Worm (Caenorhabditis elegans) whole organism, young adult: ENCODE results near the gene ZK809.5.
A peak's percentile ranks its signal among the peaks of the same experiment; 100 is the strongest.

Experiments used
- B0019.2 ChIP-seq: fragments of 200-800 bp; sonication (Bioruptor generic); conservative IDR thresholded peaks from 2 replicates; pipeline ENCODE4 v1.3.6; 2022; ENCODE audit warnings: missing genetic modification reagents, missing genetic modification characterization, missing compliant biosample characterization
- B0035.1 ChIP-seq: sonication (generic microtip); optimal IDR thresholded peaks from 2 replicates; lab custom pipeline; 2016; ENCODE audit warnings: missing genetic modification characterization, mild to moderate bottlenecking, missing compliant biosample characterization, missing genotype, missing genetic modification reagents
- B0336.3 ChIP-seq: fragments of 200-800 bp; sonication (Bioruptor generic); IDR thresholded peaks from 2 replicates; pipeline ENCODE4 v1.3.6; 2022; ENCODE audit warnings: missing genetic modification characterization, missing compliant biosample characterization
- F55B11.4 ChIP-seq: sonication (generic microtip); optimal IDR thresholded peaks from 2 replicates; lab custom pipeline; 2016; ENCODE audit warnings: missing compliant biosample characterization, missing genetic modification characterization, borderline replicate concordance; ENCODE audit not compliant: insufficient read depth
- Y56A3A.18 ChIP-seq: fragments of 200-800 bp; sonication (Bioruptor generic); IDR thresholded peaks from 2 replicates; pipeline ENCODE4 v1.3.6; 2022; ENCODE audit warnings: missing genetic modification reagents, missing genetic modification characterization, missing compliant biosample characterization
- Y95B8A.8 ChIP-seq: fragments of 200-800 bp; sonication (Bioruptor generic); IDR thresholded peaks from 2 replicates; pipeline ENCODE4 v1.3.6; 2022; ENCODE audit warnings: missing genetic modification reagents, missing genetic modification characterization, missing compliant biosample characterization
- ZK185.1 ChIP-seq: sonication (generic microtip); optimal IDR thresholded peaks from 2 replicates; lab custom pipeline; 2016; ENCODE audit warnings: mild to moderate bottlenecking, missing genetic modification characterization, missing compliant biosample characterization; ENCODE audit not compliant: poor library complexity, severe bottlenecking
- aptf-2 ChIP-seq: fragments of 200-800 bp; sonication (Bioruptor generic); conservative IDR thresholded peaks from 2 replicates; pipeline ENCODE4 v1.3.6; 2022; ENCODE audit warnings: missing genetic modification reagents, missing genetic modification characterization, missing compliant biosample characterization
- atf-7 ChIP-seq: sonication (generic microtip); optimal IDR thresholded peaks from 2 replicates; lab custom pipeline; 2017; ENCODE audit warnings: mild to moderate bottlenecking, missing genetic modification characterization, missing compliant biosample characterization
- attf-3 ChIP-seq: fragments of 200-800 bp; sonication (Bioruptor generic); conservative IDR thresholded peaks from 2 replicates; pipeline ENCODE4 v1.3.6; 2022; ENCODE audit warnings: missing genetic modification reagents, missing genetic modification characterization, missing compliant biosample characterization
- attf-5 ChIP-seq: fragments of 200-800 bp; sonication (Bioruptor generic); optimal IDR thresholded peaks from 2 replicates; lab custom pipeline; 2018; ENCODE audit warnings: mild to moderate bottlenecking, missing genetic modification characterization, missing compliant biosample characterization
- attf-6 ChIP-seq: fragments of 200-800 bp; sonication (Bioruptor generic); IDR thresholded peaks from 2 replicates; pipeline ENCODE4 v1.3.6; 2022; ENCODE audit warnings: missing genetic modification reagents, missing genetic modification characterization, missing compliant biosample characterization
- bed-2 ChIP-seq: fragments of 200-800 bp; sonication (Bioruptor generic); IDR thresholded peaks from 2 replicates; pipeline ENCODE4 v1.3.6; 2022; ENCODE audit warnings: missing genetic modification reagents, missing genetic modification characterization, missing compliant biosample characterization
- cebp-1 ChIP-seq, 2 experiments: fragments of 200-800 bp in 1 of 2; sonication (Bioruptor generic) in 1 of 2; sonication (generic microtip) in 1 of 2; IDR thresholded peaks in 1 of 2; optimal IDR thresholded peaks in 1 of 2; 2 replicates each; pipeline versions ENCODE4 v1.3.6 to Lab custom; 2017 to 2022; ENCODE audit warnings: missing compliant biosample characterization in 2 of 2, missing genetic modification characterization in 2 of 2, mild to moderate bottlenecking in 1 of 2, missing genetic modification reagents in 1 of 2, moderate library complexity in 1 of 2
- ceh-27 ChIP-seq: fragments of 200-800 bp; sonication (Bioruptor generic); optimal IDR thresholded peaks from 2 replicates; lab custom pipeline; 2018; ENCODE audit warnings: mild to moderate bottlenecking, missing genetic modification characterization, moderate library complexity, missing compliant biosample characterization
- ceh-91 ChIP-seq: fragments of 200-800 bp; sonication (Bioruptor generic); IDR thresholded peaks from 2 replicates; pipeline ENCODE4 v1.3.6; 2022; ENCODE audit warnings: missing genetic modification reagents, missing genetic modification characterization, missing compliant biosample characterization
- dox-1 ChIP-seq: fragments of 200-800 bp; sonication (Bioruptor generic); IDR thresholded peaks from 2 replicates; pipeline ENCODE4 v1.3.6; 2022; ENCODE audit warnings: missing genetic modification reagents, missing genetic modification characterization, missing compliant biosample characterization
- dpff-1 ChIP-seq: sonication (generic microtip); optimal IDR thresholded peaks from 2 replicates; lab custom pipeline; 2017; ENCODE audit warnings: mild to moderate bottlenecking, missing genetic modification characterization, missing compliant biosample characterization
- egl-44 ChIP-seq: fragments of 200-800 bp; sonication (Bioruptor generic); IDR thresholded peaks from 2 replicates; pipeline ENCODE4 v1.3.6; 2022; ENCODE audit warnings: missing genetic modification reagents, missing genetic modification characterization, missing compliant biosample characterization
- egrh-3 ChIP-seq: fragments of 200-800 bp; sonication (Bioruptor generic); IDR thresholded peaks from 2 replicates; pipeline ENCODE4 v1.3.6; 2022; ENCODE audit warnings: missing genetic modification reagents, missing genetic modification characterization, missing compliant biosample characterization
- ekl-4 ChIP-seq: fragments of 200-800 bp; sonication (Bioruptor generic); IDR thresholded peaks from 2 replicates; pipeline ENCODE4 v1.3.6; 2022; ENCODE audit warnings: missing genetic modification reagents, missing genetic modification characterization, missing compliant biosample characterization
- ets-4 ChIP-seq: fragments of 200-800 bp; sonication (Bioruptor generic); optimal IDR thresholded peaks from 2 replicates; lab custom pipeline; 2018; ENCODE audit warnings: mild to moderate bottlenecking, missing genetic modification characterization, missing compliant biosample characterization
- fkh-3 ChIP-seq: sonication (generic microtip); optimal IDR thresholded peaks from 2 replicates; lab custom pipeline; 2016; ENCODE audit warnings: mild to moderate bottlenecking, missing genetic modification characterization, missing compliant biosample characterization
- hmg-1.2 ChIP-seq: fragments of 200-800 bp; sonication (Bioruptor generic); IDR thresholded peaks from 2 replicates; pipeline ENCODE4 v1.3.6; 2022; ENCODE audit warnings: missing genetic modification reagents, missing genetic modification characterization, missing compliant biosample characterization
- hmg-20 ChIP-seq: fragments of 200-800 bp; sonication (Bioruptor generic); IDR thresholded peaks from 2 replicates; pipeline ENCODE4 v1.3.6; 2022; ENCODE audit warnings: missing genetic modification reagents, missing genetic modification characterization, missing compliant biosample characterization
- let-607 ChIP-seq, 2 experiments: fragments of 200-800 bp in 1 of 2; sonication (Bioruptor generic) in 1 of 2; sonication (generic microtip) in 1 of 2; optimal IDR thresholded peaks; 2 replicates each; lab custom pipeline; 2016 to 2018; ENCODE audit warnings: mild to moderate bottlenecking in 2 of 2, missing compliant biosample characterization in 2 of 2, missing genetic modification characterization in 2 of 2, moderate library complexity in 2 of 2, missing genotype in 1 of 2
- lin-35 ChIP-seq, 3 experiments: fragments of 150-350 bp in 2 of 3; sonication (generic microtip) in 1 of 3; optimal IDR thresholded peaks; 2 replicates each; lab custom pipeline; 2014 to 2018; ENCODE audit warnings: missing biosample characterization in 3 of 3, missing genetic modification characterization in 3 of 3, missing genetic modification reagents in 3 of 3
- lin-40 ChIP-seq: sonication (generic microtip); optimal IDR thresholded peaks from 2 replicates; lab custom pipeline; 2016; ENCODE audit warnings: missing genetic modification characterization, mild to moderate bottlenecking, missing compliant biosample characterization, missing genotype, missing genetic modification reagents
- madf-10 ChIP-seq: sonication (generic microtip); optimal IDR thresholded peaks from 2 replicates; lab custom pipeline; 2016; ENCODE audit warnings: mild to moderate bottlenecking, missing genetic modification characterization, missing compliant biosample characterization
- madf-3 ChIP-seq: fragments of 200-800 bp; sonication (Bioruptor generic); IDR thresholded peaks from 2 replicates; pipeline ENCODE4 v1.3.6; 2022; ENCODE audit warnings: missing genetic modification reagents, missing genetic modification characterization, missing compliant biosample characterization
- mcd-1 ChIP-seq: fragments of 200-800 bp; sonication (Bioruptor generic); IDR thresholded peaks from 2 replicates; pipeline ENCODE4 v1.3.6; 2022; ENCODE audit warnings: missing genetic modification reagents, missing genetic modification characterization, missing compliant biosample characterization
- mxl-1 ChIP-seq: sonication (generic microtip); optimal IDR thresholded peaks from 2 replicates; lab custom pipeline; 2016; ENCODE audit warnings: missing genetic modification characterization, missing compliant biosample characterization
- nhr-120 ChIP-seq: fragments of 200-800 bp; sonication (Bioruptor generic); IDR thresholded peaks from 2 replicates; pipeline ENCODE4 v1.3.6; 2022; ENCODE audit warnings: missing genetic modification characterization, missing compliant biosample characterization
- nhr-80 ChIP-seq: sonication (generic microtip); optimal IDR thresholded peaks from 2 replicates; lab custom pipeline; 2016; ENCODE audit warnings: missing genetic modification characterization, missing compliant biosample characterization
- nhr-90 ChIP-seq: sonication (generic microtip); optimal IDR thresholded peaks from 2 replicates; lab custom pipeline; 2016; ENCODE audit warnings: missing genotype, mild to moderate bottlenecking, missing genetic modification characterization, missing compliant biosample characterization
- rec-8 ChIP-seq, 2 experiments: sonication (generic microtip); optimal IDR thresholded peaks; 2 replicates each; lab custom pipeline; 2016; ENCODE audit warnings: mild to moderate bottlenecking in 2 of 2, missing genetic modification characterization in 2 of 2, missing genetic modification reagents in 2 of 2, missing genotype in 2 of 2, missing biosample characterization in 1 of 2, missing compliant biosample characterization in 1 of 2, moderate library complexity in 1 of 2
- repo-1 ChIP-seq: sonication (generic microtip); optimal IDR thresholded peaks from 2 replicates; lab custom pipeline; 2017; ENCODE audit warnings: mild to moderate bottlenecking, missing genetic modification characterization, missing compliant biosample characterization
- snpc-4 ChIP-seq, 5 experiments: fragments of 150-350 bp in 1 of 5; sonication (generic microtip) in 4 of 5; optimal IDR thresholded peaks; 2 replicates each; lab custom pipeline; 2014 to 2018; ENCODE audit warnings: missing genetic modification characterization in 5 of 5, missing biosample characterization in 3 of 5, antibody characterized with exemption in 2 of 5, mild to moderate bottlenecking in 2 of 5, missing compliant biosample characterization in 2 of 5, missing genotype in 2 of 5, moderate library complexity in 2 of 5, missing genetic modification reagents in 1 of 5
- tbp1 ChIP-seq: fragments of 200-800 bp; sonication (Bioruptor generic); optimal IDR thresholded peaks from 2 replicates; lab custom pipeline; 2018; ENCODE audit warnings: mild to moderate bottlenecking, missing genetic modification characterization, missing compliant biosample characterization
- tbx-9 ChIP-seq: sonication (generic microtip); optimal IDR thresholded peaks from 2 replicates; lab custom pipeline; 2016; ENCODE audit warnings: borderline replicate concordance, missing genetic modification characterization, inconsistent platforms, missing compliant biosample characterization
- zim-3 ChIP-seq: sonication (generic microtip); optimal IDR thresholded peaks from 2 replicates; lab custom pipeline; 2017; ENCODE audit warnings: mild to moderate bottlenecking, missing genetic modification characterization, moderate library complexity, missing compliant biosample characterization
- ztf-18 ChIP-seq: sonication (generic microtip); optimal IDR thresholded peaks from 2 replicates; lab custom pipeline; 2016; ENCODE audit warnings: missing genotype, mild to moderate bottlenecking, missing genetic modification characterization, missing compliant biosample characterization
- ztf-6 ChIP-seq: fragments of 200-800 bp; sonication (Bioruptor generic); IDR thresholded peaks from 2 replicates; pipeline ENCODE4 v1.3.6; 2022; ENCODE audit warnings: missing genetic modification reagents, missing genetic modification characterization, missing compliant biosample characterization

The ZK809.5 gene

ce11 chrIV:11691524-11691923 is 35.0 kb downstream of the ZK809.5 start:
- no peak for TF ChIP-seq egl-44 (GFP tag; lab: Robert Waterston, UW)
- peak; percentile 12 for TF ChIP-seq nhr-80
- TF ChIP-seq cebp-1 (GFP tag; IDR thresholded peaks at IDR 0.05; lab: Robert Waterston, UW), result no peak
- TF ChIP-seq cebp-1 (tag; optimal IDR thresholded peaks at IDR 0.05; lab: Kevin White, UChicago), result peak; percentile 22
- TF ChIP-seq ceh-91, result no peak
- TF ChIP-seq bed-2 (GFP tag; lab: Robert Waterston, UW), result no peak
- TF ChIP-seq lin-35 (GFP tag; optimal IDR thresholded peaks at IDR 0.05; lab: Kevin White, UChicago), result no peak
- no peak for TF ChIP-seq Y95B8A.8
- TF ChIP-seq hmg-20 (GFP tag; lab: Robert Waterston, UW), result no peak
- TF ChIP-seq Y56A3A.18 (GFP tag; lab: Robert Waterston, UW), result no peak
- no peak for TF ChIP-seq madf-3 (GFP tag; lab: Robert Waterston, UW)
- no peak for TF ChIP-seq snpc-4 (GFP tag; optimal IDR thresholded peaks at IDR 0.05; lab: Kevin White, UChicago)
- TF ChIP-seq snpc-4 (tag; optimal IDR thresholded peaks at IDR 0.05; lab: Kevin White, UChicago), result peak in 1 of 4 experiments; percentile 25

ce11 chrIV:11692071-11692673 is 35.6 kb downstream of the ZK809.5 start:
- no peak for TF ChIP-seq zim-3
- TF ChIP-seq rec-8 (tag; optimal IDR thresholded peaks at IDR 0.05; lab: Kevin White, UChicago), result no peak
- TF ChIP-seq ztf-6, result no peak
- peak; percentile 21 for TF ChIP-seq ztf-18 (tag; lab: Kevin White, UChicago)
- no peak for TF ChIP-seq attf-6 (GFP tag; lab: Robert Waterston, UW)
- TF ChIP-seq ceh-27 (GFP tag; lab: Kevin White, UChicago), result peak; percentile 32
- TF ChIP-seq attf-5, result peak; percentile 92
- peak; percentile 98 for TF ChIP-seq nhr-80
- no peak for TF ChIP-seq aptf-2
- no peak for TF ChIP-seq attf-3 (GFP tag; lab: Robert Waterston, UW)
- TF ChIP-seq nhr-90 (tag; lab: Kevin White, UChicago), result peak; percentile 69
- peak; percentile 58 for TF ChIP-seq lin-40
- TF ChIP-seq egl-44 (GFP tag; lab: Robert Waterston, UW), result 0 out of 2 replicates have a peak, but pooled peaks have one; percentile 21
- peak; percentile 94 for TF ChIP-seq madf-10 (tag; lab: Kevin White, UChicago)
- TF ChIP-seq snpc-4 (GFP tag; optimal IDR thresholded peaks at IDR 0.05; lab: Kevin White, UChicago), result no peak
- TF ChIP-seq snpc-4 (tag; optimal IDR thresholded peaks at IDR 0.05; lab: Kevin White, UChicago), result peak in 3 of 4 experiments; percentile 15 to 43 (median 25)
- TF ChIP-seq F55B11.4 (tag; lab: Kevin White, UChicago), result no peak
- peak; percentile 48 for TF ChIP-seq atf-7 (tag; lab: Kevin White, UChicago)
- TF ChIP-seq madf-3 (GFP tag; lab: Robert Waterston, UW), result peak; percentile 83
- TF ChIP-seq dpff-1 (tag; lab: Kevin White, UChicago), result no peak
- peak; percentile 47 for TF ChIP-seq egrh-3 (GFP tag; lab: Robert Waterston, UW)
- no peak for TF ChIP-seq B0019.2 (GFP tag; lab: Robert Waterston, UW)
- TF ChIP-seq dox-1, result peak; percentile 83
- TF ChIP-seq mxl-1 (tag; lab: Kevin White, UChicago), result no peak
- TF ChIP-seq let-607 (tag; optimal IDR thresholded peaks at IDR 0.05; lab: Kevin White, UChicago), result peak in 1 of 2 experiments; percentile 53
- TF ChIP-seq B0336.3 (GFP tag; lab: Robert Waterston, UW), result peak; percentile 86
- peak; percentile 50 for TF ChIP-seq tbp1 (GFP tag; lab: Kevin White, UChicago)
- TF ChIP-seq tbx-9 (tag; lab: Kevin White, UChicago), result no peak
- no peak for TF ChIP-seq B0035.1 (tag; lab: Kevin White, UChicago)
- TF ChIP-seq ZK185.1, result peak; percentile 53
- TF ChIP-seq repo-1 (tag; lab: Kevin White, UChicago), result peak; percentile 28
- peak; percentile 90 for TF ChIP-seq hmg-1.2 (GFP tag; lab: Robert Waterston, UW)
- peak; percentile 66 for TF ChIP-seq mcd-1
- TF ChIP-seq fkh-3, result no peak
- TF ChIP-seq ekl-4 (GFP tag; lab: Robert Waterston, UW), result no peak
- no peak for TF ChIP-seq nhr-120 (GFP tag; lab: Robert Waterston, UW)
- TF ChIP-seq ets-4 (GFP tag; lab: Kevin White, UChicago), result peak; percentile 89
- TF ChIP-seq Y56A3A.18 (GFP tag; lab: Robert Waterston, UW), result peak; percentile 45; the same call in 1 of the 2 replicates
